Fruit fly (Drosophila melanogaster): ENCODE data around the gene Fur1.

The Fur1 gene

DNA sequence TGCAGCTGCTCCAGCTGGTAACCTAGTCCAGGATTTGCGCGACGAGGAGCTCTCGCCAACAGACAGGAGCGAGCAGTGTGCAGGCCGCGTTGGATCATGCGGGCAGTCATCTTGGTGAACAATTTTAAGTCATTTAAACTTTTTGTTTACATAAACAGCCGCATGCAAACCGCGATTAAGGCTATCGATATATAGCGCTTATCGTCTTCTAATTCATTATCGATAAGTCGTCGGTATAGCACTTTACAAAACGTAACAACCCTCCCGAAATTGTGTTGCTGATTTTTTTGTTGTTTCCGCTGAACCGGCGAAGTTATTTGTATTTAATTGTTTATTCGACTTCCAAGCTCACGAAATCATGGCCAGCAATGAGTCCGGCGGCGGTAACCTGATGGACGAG is 3.9 kb upstream of the Fur1 start, which contains the start of the genes CG4553 and MED28 (continued):
- TF ChIP-seq CG12942 (GFP tag; optimal IDR thresholded peaks at IDR 0.05) = no peak
- TF ChIP-seq gsb (GFP tag; IDR thresholded peaks at IDR 0.05) = no peak
- no peak for TF ChIP-seq kni (GFP tag; optimal IDR thresholded peaks at IDR 0.05)
- TF ChIP-seq exex (tag; optimal IDR thresholded peaks at IDR 0.05) = peak; percentile 15
- TF ChIP-seq CG18619 (GFP tag; optimal IDR thresholded peaks at IDR 0.05) = no peak
- TF ChIP-seq stwl (tag; optimal IDR thresholded peaks at IDR 0.05) = peak; percentile 67
- TF ChIP-seq PHDP (tag; optimal IDR thresholded peaks at IDR 0.05) = no peak
- peak; percentile 41 for TF ChIP-seq CG12659 (GFP tag; optimal IDR thresholded peaks at IDR 0.05)
- no peak for TF ChIP-seq stc (GFP tag; IDR thresholded peaks at IDR 0.05)
- no peak; the same call in 1 of the 2 replicates for TF ChIP-seq seq (GFP tag; IDR thresholded peaks at IDR 0.05)
- TF ChIP-seq NK7.1 (GFP tag; optimal IDR thresholded peaks at IDR 0.05) = no peak
- no peak for TF ChIP-seq jing (GFP tag; optimal IDR thresholded peaks at IDR 0.05)
- no peak for TF ChIP-seq ERR (GFP tag; optimal IDR thresholded peaks at IDR 0.05)
- no peak for TF ChIP-seq CG10543 (GFP tag; optimal IDR thresholded peaks at IDR 0.05)
- TF ChIP-seq CG11085 (GFP tag; IDR thresholded peaks at IDR 0.05) = no peak
- no peak for TF ChIP-seq lov (optimal IDR thresholded peaks at IDR 0.05)
- no peak for TF ChIP-seq lov (GFP tag; IDR thresholded peaks at IDR 0.05)
- no peak for TF ChIP-seq Ssrp (tag; optimal IDR thresholded peaks at IDR 0.05)
- no peak for TF ChIP-seq CG17328 (GFP tag; IDR thresholded peaks at IDR 0.05)
- no peak for TF ChIP-seq sima (GFP tag; optimal IDR thresholded peaks at IDR 0.05)
- no peak for TF ChIP-seq gce (GFP tag; IDR thresholded peaks at IDR 0.05)
- no peak for TF ChIP-seq croc (GFP tag; conservative IDR thresholded peaks at IDR 0.05)
- no peak for TF ChIP-seq unpg (GFP tag; optimal IDR thresholded peaks at IDR 0.05)
- no peak for TF ChIP-seq CG15269 (tag; optimal IDR thresholded peaks at IDR 0.05)
- TF ChIP-seq CG1832 (GFP tag; optimal IDR thresholded peaks at IDR 0.05) = no peak
- no peak for TF ChIP-seq Eip74EF (GFP tag; optimal IDR thresholded peaks at IDR 0.05)
- TF ChIP-seq CG4617 (GFP tag; optimal IDR thresholded peaks at IDR 0.05; ENCODE audit: borderline replicate concordance) = peak; percentile 26
- no peak for TF ChIP-seq CG1647 (GFP tag; optimal IDR thresholded peaks at IDR 0.05)
- no peak for TF ChIP-seq crol (GFP tag; IDR thresholded peaks at IDR 0.05)
- no peak for TF ChIP-seq C15 (GFP tag; IDR thresholded peaks at IDR 0.05)
- no peak for TF ChIP-seq CG8765 (GFP tag; IDR thresholded peaks at IDR 0.05)
- peak; percentile 5 for TF ChIP-seq nmo (GFP tag; optimal IDR thresholded peaks at IDR 0.05)
- no peak for TF ChIP-seq HLHmδ (GFP tag; optimal IDR thresholded peaks at IDR 0.05)
- peak; percentile 4 for TF ChIP-seq CG14710 (tag; optimal IDR thresholded peaks at IDR 0.05)
- no peak for TF ChIP-seq CG12299 (tag; optimal IDR thresholded peaks at IDR 0.05)
- TF ChIP-seq CG32532 (GFP tag; IDR thresholded peaks at IDR 0.05) = no peak
- no peak for TF ChIP-seq CG17361 (GFP tag; IDR thresholded peaks at IDR 0.05)
- no peak for TF ChIP-seq emc (GFP tag; optimal IDR thresholded peaks at IDR 0.05)
- TF ChIP-seq CG2116 (GFP tag; optimal IDR thresholded peaks at IDR 0.05) = peak; percentile 82
- TF ChIP-seq E2f2 (GFP tag; IDR thresholded peaks at IDR 0.05) = peak; percentile 59; the same call in 1 of the 2 replicates
- TF ChIP-seq CG18599 (GFP tag; optimal IDR thresholded peaks at IDR 0.05) = no peak
- TF ChIP-seq sob (GFP tag; IDR thresholded peaks at IDR 0.05) = no peak
- TF ChIP-seq bcd (GFP tag; optimal IDR thresholded peaks at IDR 0.05) = no peak
- 0 out of 2 replicates have a peak, but pooled peaks have one; percentile 28 for TF ChIP-seq vvl (GFP tag; IDR thresholded peaks at IDR 0.05)
- TF ChIP-seq Side (GFP tag; optimal IDR thresholded peaks at IDR 0.05) = no peak
- TF ChIP-seq Hey (tag; optimal IDR thresholded peaks at IDR 0.05) = no peak
- TF ChIP-seq crp (GFP tag; optimal IDR thresholded peaks at IDR 0.05) = peak in 1 of 2 experiments; percentile 63
- TF ChIP-seq Ets65A (GFP tag) = no peak
- TF ChIP-seq Bteb2 (GFP tag; optimal IDR thresholded peaks at IDR 0.05) = no peak
- TF ChIP-seq CG8924 (tag; optimal IDR thresholded peaks at IDR 0.05) = no peak
- TF ChIP-seq CG6791 (GFP tag; IDR thresholded peaks at IDR 0.05; ENCODE audit: partially characterized antibody) = peak; percentile 84
- no peak for TF ChIP-seq rib (GFP tag; IDR thresholded peaks at IDR 0.05)
